Worm (Caenorhabditis elegans) whole organism, L4/young adult: ENCODE measurements around the gene cec-2.

ENCODE experiments used
- W03F9.2 ChIP-seq: fragments of 150-350 bp; optimal IDR thresholded peaks from 2 replicates; lab custom pipeline; 2014; ENCODE audit warnings: missing biosample characterization, missing genetic modification characterization
- dao-5 ChIP-seq: sonication (generic microtip); optimal IDR thresholded peaks from 2 replicates; lab custom pipeline; 2016; ENCODE audit warnings: missing genotype, missing genetic modification characterization, moderate library complexity, missing compliant biosample characterization
- him-1 ChIP-seq: sonication (generic microtip); optimal IDR thresholded peaks from 2 replicates; lab custom pipeline; 2016; ENCODE audit warnings: missing genotype, missing genetic modification reagents, missing genetic modification characterization, missing compliant biosample characterization

- TF ChIP-seq dao-5 (tag; lab: Kevin White, UChicago) (no peak), him-1 (tag; lab: Kevin White, UChicago) (no peak), W03F9.2 (tag; lab: Kevin White, UChicago) (no peak)
Observed at ce11 chrIV:1212357-1212756, 41.8 kb downstream of the cec-2 start.
